Fruit fly (Drosophila melanogaster) whole organism: ENCODE results near the gene CG3916.

Source experiments
- CG8478 ChIP-seq: fragments of >200 bp; optimal IDR thresholded peaks from 2 replicates; lab custom pipeline; 2018; ENCODE audit warnings: inconsistent platforms
- EcR ChIP-seq, 2 experiments: fragments of >200 bp; optimal IDR thresholded peaks; 2 replicates each; lab custom pipeline; 2017; ENCODE audit warnings: missing biosample characterization in 2 of 2, missing genetic modification characterization in 2 of 2, missing genetic modification reagents in 2 of 2

- no peak for TF ChIP-seq CG8478 (lab: Kevin White, UChicago)
- TF ChIP-seq EcR (GFP tag; optimal IDR thresholded peaks at IDR 0.05; lab: Kevin White, UChicago), result no peak
Observed at dm6 chr3R:12270590-12270989, 41.4 kb downstream of the CG3916 start, which contains the start of gene CG17738.
